Fruit fly (Drosophila melanogaster) whole organism, prepupa: ENCODE results near the gene Sirt7.

Experiments
- Blimp-1 ChIP-seq: fragments of 200-800 bp; sonication (Bioruptor generic); optimal IDR thresholded peaks from 3 replicates; lab custom pipeline; 2017; ENCODE audit warnings: missing biosample characterization, missing genetic modification characterization, mild to moderate bottlenecking, moderate library complexity, missing genetic modification reagents
- CG8632 ChIP-seq: fragments of 200-800 bp; sonication (Bioruptor generic); optimal IDR thresholded peaks from 3 replicates; lab custom pipeline; 2016; ENCODE audit warnings: missing biosample characterization, missing genetic modification characterization
- Eip78C ChIP-seq: fragments of 200-800 bp; sonication (Bioruptor generic); peaks from one replicate; lab custom pipeline; 2016; ENCODE audit warnings: missing biosample characterization, missing genetic modification characterization
- Met ChIP-seq: fragments of 200-800 bp; sonication (Bioruptor generic); optimal IDR thresholded peaks from 3 replicates; lab custom pipeline; 2016; ENCODE audit warnings: missing biosample characterization, missing genetic modification characterization
- acj6 ChIP-seq: fragments of 200-800 bp; sonication (Bioruptor generic); optimal IDR thresholded peaks from 3 replicates; lab custom pipeline; 2016; ENCODE audit warnings: missing biosample characterization, missing genetic modification characterization

dm6 chr3R:29050756-29051155, 5.0 kb upstream of the Sirt7 start, which contains the start of gene CG11841:
- TF ChIP-seq Eip78C (GFP tag; lab: Kevin White, UChicago) (no peak), CG8632 (no peak), acj6 (GFP tag; lab: Kevin White, UChicago) (no peak), Blimp-1 (GFP tag; lab: Kevin White, UChicago) (no peak), Met (GFP tag; lab: Kevin White, UChicago) (no peak)
